Worm (Caenorhabditis elegans): Measurements from ENCODE around the gene C33H5.16.

Gene C33H5.16

DNA sequence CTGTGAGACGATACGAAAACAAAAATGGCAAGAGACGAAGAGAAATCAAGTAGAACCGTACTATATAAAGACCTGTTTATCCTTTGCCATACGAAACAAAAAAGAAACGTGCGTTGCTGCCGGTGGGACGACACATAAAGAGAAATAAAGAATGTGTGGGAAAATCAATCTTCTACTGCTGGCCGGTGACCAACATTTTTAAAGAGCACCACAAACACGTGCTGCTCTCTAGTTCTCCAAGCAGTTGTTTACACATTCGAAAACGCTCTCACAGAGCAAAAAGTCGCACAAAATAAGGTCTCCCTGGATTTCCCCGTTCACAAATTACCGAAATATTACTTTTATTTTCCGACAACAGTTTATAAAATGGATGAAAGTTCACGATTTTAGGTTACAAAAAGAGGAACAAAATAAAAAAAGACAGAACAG is 13.6 kb downstream of the C33H5.16 start, which contains the start of gene imp-3:
imp-3 (minus strand) TSS at position 93 of the 429 bp plus-strand sequence.
- TF ChIP-seq nhr-28 (tag; optimal IDR thresholded peaks at IDR 0.05) (peak; percentile 22), aha-1 (tag) (peak; percentile 98), dpl-1 (GFP tag; optimal IDR thresholded peaks at IDR 0.05) (no peak), daf-16 (GFP tag; optimal IDR thresholded peaks at IDR 0.05) (peak; percentile 28 to 60), daf-16 (tag; optimal IDR thresholded peaks at IDR 0.05) (peak; percentile 88), unc-62 (GFP tag; optimal IDR thresholded peaks at IDR 0.05 in 1 of 2) (peak in 1 of 2 experiments; percentile 12), unc-62 (tag; optimal IDR thresholded peaks at IDR 0.05) (no peak), dmd-6 (GFP tag; IDR thresholded peaks at IDR 0.05) (peak; percentile 52), ctbp-1 (GFP tag; IDR thresholded peaks at IDR 0.05) (peak; percentile 22; the same call in 1 of the 2 replicates), lin-38 (GFP tag; IDR thresholded peaks at IDR 0.05) (peak; percentile 77), Y5F2A.4 (GFP tag; optimal IDR thresholded peaks at IDR 0.05) (peak; percentile 74), tag-97 (GFP tag; IDR thresholded peaks at IDR 0.05) (no peak), nhr-42 (GFP tag; IDR thresholded peaks at IDR 0.05) (0 out of 2 replicates have a peak, but pooled peaks have one; percentile 9), dmd-9 (GFP tag; IDR thresholded peaks at IDR 0.05) (no peak), spr-1 (tag; optimal IDR thresholded peaks at IDR 0.05) (peak; percentile 18), egl-43 (GFP tag; IDR thresholded peaks at IDR 0.05) (0 out of 2 replicates have a peak, but pooled peaks have one; percentile 27), skn-1 (tag; optimal IDR thresholded peaks at IDR 0.05) (no peak), zfp-2 (tag; optimal IDR thresholded peaks at IDR 0.05) (no peak), arid-1 (GFP tag; conservative IDR thresholded peaks at IDR 0.05) (peak; percentile 65; the same call in 1 of the 2 replicates), mes-2 (tag; optimal IDR thresholded peaks at IDR 0.05; ENCODE audit: poor library complexity, severe bottlenecking) (peak; percentile 52), mxl-2 (GFP tag; conservative IDR thresholded peaks at IDR 0.05) (peak; percentile 46; the same call in 1 of the 2 replicates), R02D3.7 (tag; optimal IDR thresholded peaks at IDR 0.05) (no peak), rbr-2 (tag; optimal IDR thresholded peaks at IDR 0.05) (peak; percentile 64), zfp-3 (GFP tag; conservative IDR thresholded peaks at IDR 0.05) (peak; percentile 53), snpc-4 (tag; optimal IDR thresholded peaks at IDR 0.05) (no peak), tra-1 (GFP tag; IDR thresholded peaks at IDR 0.05) (peak; percentile 74), ama-1 (optimal IDR thresholded peaks at IDR 0.05) (peak; percentile 97), set-16 (GFP tag; IDR thresholded peaks at IDR 0.05) (no peak), daf-19 (GFP tag; conservative IDR thresholded peaks at IDR 0.05) (no peak), php-3 (GFP tag; IDR thresholded peaks at IDR 0.05) (0 out of 2 replicates have a peak, but pooled peaks have one; percentile 30), nhr-41 (GFP tag; IDR thresholded peaks at IDR 0.05) (no peak), egl-27 (tag; optimal IDR thresholded peaks at IDR 0.05) (no peak), T20F7.1 (GFP tag; optimal IDR thresholded peaks at IDR 0.05) (peak; percentile 69), lin-15B (tag; optimal IDR thresholded peaks at IDR 0.05) (no peak), ceh-20 (GFP tag; IDR thresholded peaks at IDR 0.05) (peak; percentile 50; the same call in 1 of the 2 replicates), hmg-1.1 (GFP tag; IDR thresholded peaks at IDR 0.05) (peak; percentile 63; the same call in 1 of the 2 replicates), lin-29 (GFP tag; IDR thresholded peaks at IDR 0.05) (0 out of 2 replicates have a peak, but pooled peaks have one; percentile 23), pha-4 (GFP tag; IDR thresholded peaks at IDR 0.05) (peak; percentile 71; the same call in 1 of the 2 replicates), pha-4 (tag; optimal IDR thresholded peaks at IDR 0.05) (peak; percentile 49), T26A8.4 (GFP tag; IDR thresholded peaks at IDR 0.05) (peak; percentile 69), mxl-3 (GFP tag; optimal IDR thresholded peaks at IDR 0.05) (peak; percentile 84), hlh-11 (tag; optimal IDR thresholded peaks at IDR 0.05) (peak; percentile 67), unc-130 (GFP tag; optimal IDR thresholded peaks at IDR 0.05) (no peak), nhr-10 (tag; optimal IDR thresholded peaks at IDR 0.05) (peak; percentile 15), Y48G9A.11 (GFP tag; IDR thresholded peaks at IDR 0.05) (peak; percentile 64), hif-1 (tag; optimal IDR thresholded peaks at IDR 0.05) (peak in 1 of 2 experiments; percentile 53), F49E8.2 (tag; optimal IDR thresholded peaks at IDR 0.05; ENCODE audit: borderline replicate concordance) (no peak), D1046.2 (GFP tag; IDR thresholded peaks at IDR 0.05) (peak; percentile 69; the same call in 1 of the 2 replicates), lin-39 (tag; optimal IDR thresholded peaks at IDR 0.05) (no peak), gei-8 (GFP tag; optimal IDR thresholded peaks at IDR 0.05) (peak; percentile 36), ceh-82 (tag; optimal IDR thresholded peaks at IDR 0.05) (no peak)
